Fruit fly (Drosophila melanogaster): ENCODE results near the gene CG9953.

Gene CG9953

dm6 chr3L:7009411-7009810, 40.0 kb downstream of the CG9953 start (continued):
- TF ChIP-seq CG15696 (tag; optimal IDR thresholded peaks at IDR 0.05): no peak
- TF ChIP-seq hb (GFP tag; IDR thresholded peaks at IDR 0.05; ENCODE audit: partially characterized antibody): no peak
- no peak for TF ChIP-seq H15 (GFP tag; IDR thresholded peaks at IDR 0.05)
- no peak for TF ChIP-seq dm (GFP tag; optimal IDR thresholded peaks at IDR 0.05)
- TF ChIP-seq CG2712 (tag; optimal IDR thresholded peaks at IDR 0.05): peak; percentile 22
- peak; percentile 30 for TF ChIP-seq Sox102F (GFP tag; optimal IDR thresholded peaks at IDR 0.05)
- TF ChIP-seq CG17829 (tag; optimal IDR thresholded peaks at IDR 0.05): peak; percentile 3
- no peak for TF ChIP-seq Dp (GFP tag; optimal IDR thresholded peaks at IDR 0.05)
- no peak for TF ChIP-seq CG12219 (GFP tag; optimal IDR thresholded peaks at IDR 0.05)
- TF ChIP-seq CG4424 (GFP tag; optimal IDR thresholded peaks at IDR 0.05): peak; percentile 6
- TF ChIP-seq CG1233 (GFP tag; optimal IDR thresholded peaks at IDR 0.05): no peak
- TF ChIP-seq CG10431 (GFP tag; optimal IDR thresholded peaks at IDR 0.05): no peak
- no peak for TF ChIP-seq CG14050 (GFP tag; IDR thresholded peaks at IDR 0.05)
- peak; percentile 68 for TF ChIP-seq CG18262 (tag; optimal IDR thresholded peaks at IDR 0.05)
- no peak for TF ChIP-seq az2 (GFP tag; optimal IDR thresholded peaks at IDR 0.05)
- TF ChIP-seq Hmx (GFP tag; optimal IDR thresholded peaks at IDR 0.05): no peak
- peak; percentile 4 for TF ChIP-seq nmo (GFP tag; optimal IDR thresholded peaks at IDR 0.05)
- TF ChIP-seq CG32772 (GFP tag; IDR thresholded peaks at IDR 0.05): no peak
- no peak for TF ChIP-seq HLHmδ (GFP tag; optimal IDR thresholded peaks at IDR 0.05)
- no peak for TF ChIP-seq kah (GFP tag; optimal IDR thresholded peaks at IDR 0.05)
- TF ChIP-seq Asciz (GFP tag; optimal IDR thresholded peaks at IDR 0.05): no peak
- no peak for TF ChIP-seq CG9727 (GFP tag; optimal IDR thresholded peaks at IDR 0.05)
- TF ChIP-seq Atf3 (GFP tag; optimal IDR thresholded peaks at IDR 0.05): no peak
- no peak for TF ChIP-seq sd (tag; optimal IDR thresholded peaks at IDR 0.05)
- no peak for TF ChIP-seq Bteb2 (GFP tag; optimal IDR thresholded peaks at IDR 0.05)
- TF ChIP-seq Vsx1 (GFP tag; optimal IDR thresholded peaks at IDR 0.05): no peak
- TF ChIP-seq Dip2 (GFP tag; IDR thresholded peaks at IDR 0.05): no peak
- TF ChIP-seq lab (GFP tag; optimal IDR thresholded peaks at IDR 0.05): peak; percentile 17
- TF ChIP-seq cad (GFP tag; optimal IDR thresholded peaks at IDR 0.05): no peak
- TF ChIP-seq CG2678 (tag; optimal IDR thresholded peaks at IDR 0.05): peak; percentile 52
- no peak for TF ChIP-seq Hr78 (GFP tag; optimal IDR thresholded peaks at IDR 0.05)
- TF ChIP-seq wdn (GFP tag; IDR thresholded peaks at IDR 0.05): no peak
- no peak for TF ChIP-seq CG13296 (GFP tag; optimal IDR thresholded peaks at IDR 0.05)
- TF ChIP-seq pb (GFP tag; optimal IDR thresholded peaks at IDR 0.05): no peak
- TF ChIP-seq CG14965 (GFP tag; optimal IDR thresholded peaks at IDR 0.05; ENCODE audit: borderline replicate concordance): no peak
- peak; percentile 59; the same call in 1 of the 2 replicates for TF ChIP-seq CG31441 (GFP tag; IDR thresholded peaks at IDR 0.05)
- peak; percentile 32 for TF ChIP-seq Oli (tag; optimal IDR thresholded peaks at IDR 0.05)
- no peak for TF ChIP-seq CG18011 (GFP tag; optimal IDR thresholded peaks at IDR 0.05)
- TF ChIP-seq sc (optimal IDR thresholded peaks at IDR 0.05): no peak
- TF ChIP-seq sc (GFP tag; optimal IDR thresholded peaks at IDR 0.05): no peak
- no peak for TF ChIP-seq Hand (GFP tag; optimal IDR thresholded peaks at IDR 0.05)
- peak; percentile 22 for TF ChIP-seq CG8924 (tag; optimal IDR thresholded peaks at IDR 0.05)
- peak; percentile 51 for TF ChIP-seq phol (tag; optimal IDR thresholded peaks at IDR 0.05)
- no peak for TF ChIP-seq Lpt (GFP tag; optimal IDR thresholded peaks at IDR 0.05)
- TF ChIP-seq Rx (GFP tag; IDR thresholded peaks at IDR 0.05): no peak
- peak; percentile 54 for TF ChIP-seq dmrt99B (tag; optimal IDR thresholded peaks at IDR 0.05)
- TF ChIP-seq CG1647 (GFP tag; optimal IDR thresholded peaks at IDR 0.05): no peak
- peak; percentile 21 for TF ChIP-seq CoRest (tag; optimal IDR thresholded peaks at IDR 0.05)
- TF ChIP-seq CG8359 (GFP tag; optimal IDR thresholded peaks at IDR 0.05; ENCODE audit: borderline replicate concordance): no peak
- peak; percentile 33 for TF ChIP-seq gem (tag; optimal IDR thresholded peaks at IDR 0.05)
- TF ChIP-seq Drgx (GFP tag; IDR thresholded peaks at IDR 0.05): no peak

Measured in whole organism, embryonic.